Fruit fly (Drosophila melanogaster) whole organism, embryonic: ENCODE measurements around the gene dUTPase.

Source experiments
- CG1603 ChIP-seq: fragments of 200-800 bp; sonication (Bioruptor generic); optimal IDR thresholded peaks from 2 replicates; lab custom pipeline; 2019; ENCODE audit warnings: missing biosample characterization, mild to moderate bottlenecking, missing genetic modification characterization, moderate library complexity
- CG2875 ChIP-seq: fragments of 200-800 bp; sonication (Bioruptor generic); optimal IDR thresholded peaks from 2 replicates; lab custom pipeline; 2017; ENCODE audit warnings: missing biosample characterization, mild to moderate bottlenecking, missing genetic modification characterization, missing genetic modification reagents
- CG33557 ChIP-seq: fragments of 200-800 bp; sonication (Bioruptor generic); optimal IDR thresholded peaks from 2 replicates; lab custom pipeline; 2019; ENCODE audit warnings: missing biosample characterization, mild to moderate bottlenecking, missing genetic modification characterization, moderate library complexity
- CG7963 ChIP-seq: fragments of 200-800 bp; sonication (Bioruptor generic); IDR thresholded peaks from 3 replicates; pipeline ENCODE4 v1.3.6; 2022; ENCODE audit warnings: missing biosample characterization, missing genetic modification characterization; ENCODE audit not compliant: partially characterized antibody
- CG9609 ChIP-seq: fragments of 200-800 bp; sonication (Bioruptor generic); optimal IDR thresholded peaks from 3 replicates; lab custom pipeline; 2016; ENCODE audit warnings: missing biosample characterization, missing genetic modification characterization
- corto ChIP-seq: fragments of 200-800 bp; sonication (Bioruptor generic); optimal IDR thresholded peaks from 2 replicates; lab custom pipeline; 2016; ENCODE audit warnings: missing biosample characterization, mild to moderate bottlenecking, missing genetic modification characterization, moderate library complexity
- cwo ChIP-seq: fragments of 200-800 bp; sonication (Bioruptor generic); optimal IDR thresholded peaks from 3 replicates; lab custom pipeline; 2017; ENCODE audit warnings: missing biosample characterization, missing genetic modification characterization, mild to moderate bottlenecking, moderate library complexity, missing genetic modification reagents
- esg ChIP-seq: fragments of 200-800 bp; sonication (Bioruptor generic); conservative IDR thresholded peaks from 2 replicates; pipeline ENCODE4 v1.3.6; 2022; ENCODE audit warnings: missing biosample characterization, missing genetic modification characterization
- fd3F ChIP-seq: fragments of 200-800 bp; sonication (Bioruptor generic); optimal IDR thresholded peaks from 2 replicates; lab custom pipeline; 2018; ENCODE audit warnings: missing biosample characterization, mild to moderate bottlenecking, missing genetic modification characterization, moderate library complexity
- pho ChIP-seq: fragments of 200-800 bp; sonication (Bioruptor generic); optimal IDR thresholded peaks from 2 replicates; lab custom pipeline; 2016; ENCODE audit warnings: missing biosample characterization, missing genetic modification characterization
- ssp ChIP-seq: fragments of 200-800 bp; sonication (Bioruptor generic); IDR thresholded peaks from 2 replicates; pipeline ENCODE4 v1.3.6; 2022; ENCODE audit warnings: missing biosample characterization, missing genetic modification characterization
- zen2 ChIP-seq: fragments of 200-800 bp; sonication (Bioruptor generic); IDR thresholded peaks from 3 replicates; pipeline ENCODE4 v1.3.6; 2022; ENCODE audit warnings: missing biosample characterization, missing genetic modification characterization; ENCODE audit not compliant: partially characterized antibody

dm6 chr2L:10964493-10964892 is 46.6 kb upstream of the dUTPase start:
- TF ChIP-seq CG7963 (GFP tag; lab: Robert Waterston, UW) (no peak), zen2 (GFP tag; lab: Robert Waterston, UW) (no peak), CG2875 (GFP tag; lab: Kevin White, UChicago) (no peak), pho (GFP tag; lab: Kevin White, UChicago) (no peak), ssp (GFP tag; lab: Robert Waterston, UW) (no peak), CG1603 (tag; lab: Kevin White, UChicago) (peak; percentile 52), esg (no peak), CG9609 (GFP tag; lab: Kevin White, UChicago) (no peak), cwo (GFP tag; lab: Kevin White, UChicago) (no peak), corto (GFP tag; lab: Kevin White, UChicago) (no peak), fd3F (GFP tag; lab: Kevin White, UChicago) (no peak), CG33557 (peak; percentile 56)
